Worm (Caenorhabditis elegans): ENCODE measurements around the gene F36H9.4.

DNA sequence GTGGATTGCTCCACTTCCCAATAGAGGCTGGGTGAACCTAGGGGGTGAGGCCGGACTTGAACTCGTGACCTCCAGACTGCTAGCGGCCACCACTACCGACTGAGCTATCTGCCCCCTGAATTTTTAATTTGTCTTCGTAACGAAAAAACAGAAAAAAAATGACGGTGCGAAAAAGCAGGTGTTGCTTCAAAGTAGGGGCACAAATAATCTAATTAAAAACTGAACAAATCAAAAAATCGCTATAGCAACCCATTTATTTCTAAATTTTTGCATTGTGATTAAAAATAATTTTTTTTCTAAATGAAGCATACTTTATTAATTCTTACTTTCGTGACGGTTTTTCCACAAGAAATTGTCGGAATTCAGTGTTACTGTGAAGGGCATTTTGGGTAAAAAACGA lies 18.9 kb upstream of the F36H9.4 start, which contains the start of gene F36H9.10:
- no peak for TF ChIP-seq xnd-1 (tag; optimal IDR thresholded peaks at IDR 0.05)
- no peak for TF ChIP-seq ama-1 (optimal IDR thresholded peaks at IDR 0.05)
- TF ChIP-seq ama-1 (GFP tag; optimal IDR thresholded peaks at IDR 0.05) = no peak
- no peak for TF ChIP-seq nfya-1 (tag; optimal IDR thresholded peaks at IDR 0.05; ENCODE audit: borderline replicate concordance, insufficient read depth)
- TF ChIP-seq rpc-1 (optimal IDR thresholded peaks at IDR 0.05) = no peak
- TF ChIP-seq rpc-1 (tag; optimal IDR thresholded peaks at IDR 0.05) = peak; percentile 62
- no peak for TF ChIP-seq ztf-26 (tag; optimal IDR thresholded peaks at IDR 0.05)
- TF ChIP-seq dpl-1 (GFP tag; optimal IDR thresholded peaks at IDR 0.05) = no peak

Data from whole organism, young adult.